Fruit fly (Drosophila melanogaster): Measurements from ENCODE around the gene CG31068.

DNA sequence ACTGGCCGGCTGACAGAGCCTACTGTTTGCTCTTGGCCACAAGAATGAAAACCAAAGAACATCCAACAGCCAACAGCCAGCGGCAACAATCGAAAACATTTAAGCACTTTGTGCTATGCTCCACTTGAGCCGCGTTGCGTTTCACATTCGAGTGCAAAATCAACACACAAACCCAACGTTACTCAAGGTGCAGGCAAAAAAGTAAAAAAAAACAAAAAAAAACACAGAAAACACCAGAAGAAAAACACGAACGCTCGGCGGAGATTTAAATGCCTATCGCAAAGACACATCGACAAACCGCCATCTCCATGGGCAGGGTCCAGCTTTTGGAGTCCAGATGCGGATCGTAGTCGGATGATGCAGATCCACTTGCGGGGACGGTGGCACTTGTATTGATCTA is 29.6 kb upstream of the CG31068 start:
- TF ChIP-seq CTCF (optimal IDR thresholded peaks at IDR 0.05) (no peak), CG8478 (optimal IDR thresholded peaks at IDR 0.05) (no peak)

Measured in S2 (cell line).